Fruit fly (Drosophila melanogaster): Measurements from ENCODE around the gene Acsf3.
A peak's percentile ranks its signal among the peaks of the same experiment; 100 is the strongest.

Gene Acsf3

DNA sequence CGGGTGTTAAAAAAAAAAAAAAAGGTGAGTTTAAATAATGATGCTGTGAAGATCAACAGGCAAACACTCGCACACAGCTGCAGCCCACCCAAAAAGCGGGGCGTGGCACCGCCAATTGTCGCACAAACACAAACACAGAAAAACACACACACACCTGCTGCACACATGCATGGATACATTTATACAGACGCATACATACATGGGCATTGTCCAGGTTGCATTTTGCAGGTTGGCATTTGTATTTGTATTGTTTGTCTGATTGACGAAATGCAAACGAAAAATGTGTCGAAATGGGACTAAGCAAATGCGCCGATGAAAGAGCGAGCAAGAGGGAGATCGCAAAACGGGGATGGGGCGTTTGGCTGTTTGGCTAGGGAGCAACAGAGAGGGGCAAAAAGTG is 10.4 kb upstream of the Acsf3 start:
- TF ChIP-seq noc (tag; optimal IDR thresholded peaks at IDR 0.05) = no peak

DNA sequence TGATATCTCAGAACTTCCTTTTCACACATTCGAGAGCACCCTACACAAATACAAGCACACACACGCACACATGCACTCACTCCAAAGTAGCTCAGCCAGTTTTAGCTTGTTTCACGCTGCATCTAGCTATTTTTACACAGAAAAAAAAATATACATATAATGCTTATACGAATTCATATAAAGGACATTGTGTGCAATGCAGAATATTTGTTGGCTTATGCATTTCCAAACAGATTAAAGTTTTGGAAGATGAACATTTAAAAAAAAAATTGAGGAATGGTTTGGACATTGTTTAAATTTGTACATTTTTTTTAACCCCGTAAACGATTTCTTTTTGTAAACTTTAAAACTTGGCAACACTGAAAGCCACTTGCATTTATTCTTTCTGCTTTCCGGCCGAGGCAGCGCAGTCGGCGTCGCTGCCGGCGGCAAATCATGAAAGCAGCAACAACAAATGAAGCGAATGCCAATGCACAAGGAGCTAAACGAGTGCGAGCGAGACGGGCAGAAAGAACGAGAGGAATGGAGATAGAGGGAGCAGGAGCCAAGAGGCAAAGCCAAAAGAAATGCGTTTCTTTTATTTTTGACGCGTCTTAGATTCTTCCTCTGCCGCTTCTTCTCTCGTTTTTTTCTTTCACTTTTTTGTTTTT is 9.7 kb upstream of the Acsf3 start:
- TF ChIP-seq noc (tag; optimal IDR thresholded peaks at IDR 0.05) = no peak

DNA sequence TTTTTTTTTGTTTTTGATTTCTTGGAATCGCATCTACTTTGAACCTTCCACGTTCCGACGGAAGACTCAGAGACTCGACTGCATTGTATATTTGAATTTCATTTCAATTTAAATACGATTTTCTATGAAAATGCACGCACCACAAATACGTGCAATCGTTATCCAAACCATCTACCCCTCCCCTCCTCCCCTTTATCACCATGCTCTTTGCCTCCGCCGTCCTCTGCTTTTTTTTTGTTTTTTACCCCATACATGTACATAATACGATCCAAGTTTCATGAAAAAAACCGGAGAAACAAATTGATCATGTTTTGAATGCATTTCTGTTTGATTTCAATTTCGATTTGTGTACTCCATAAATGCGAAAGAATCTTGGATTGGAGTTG is 9.2 kb upstream of the Acsf3 start:
- no peak for TF ChIP-seq noc (tag; optimal IDR thresholded peaks at IDR 0.05)

DNA sequence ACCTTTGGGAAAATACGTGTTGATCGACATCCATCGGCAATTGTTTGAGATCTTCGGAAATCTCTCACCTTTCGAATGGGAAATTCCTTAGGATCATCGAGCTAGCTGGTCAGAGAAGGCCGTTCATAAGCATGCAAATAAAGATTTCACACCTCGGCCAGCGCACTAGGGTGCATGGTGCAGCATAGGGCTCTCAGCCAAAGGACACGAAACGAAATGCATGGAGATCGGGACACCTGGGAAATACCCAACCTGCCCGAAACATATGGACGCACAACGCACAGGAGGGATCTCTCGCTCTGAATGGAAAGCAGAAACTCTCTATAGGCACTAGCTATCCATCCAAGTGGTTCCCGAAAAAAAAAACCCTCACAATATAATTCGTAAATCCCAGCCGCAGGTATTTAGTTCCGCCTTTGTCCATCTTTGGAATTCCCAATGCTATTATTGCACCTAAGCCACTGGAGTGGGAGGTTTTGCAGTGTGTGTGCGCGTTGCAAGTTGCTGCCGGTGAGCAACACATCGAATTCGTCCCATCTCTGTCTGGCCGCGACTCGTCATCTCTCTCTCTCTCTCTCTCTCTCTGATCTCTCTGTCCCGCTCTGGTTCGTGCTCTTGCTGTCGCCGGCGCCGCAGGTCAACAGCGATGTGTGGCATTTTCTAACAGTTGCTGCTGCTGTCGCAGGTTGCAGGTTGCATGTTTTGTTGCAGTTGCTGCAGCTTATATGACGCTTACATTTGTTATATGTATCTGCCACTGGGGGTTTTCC is 8.2 kb upstream of the Acsf3 start:
- no peak for TF ChIP-seq noc (tag; optimal IDR thresholded peaks at IDR 0.05)

DNA sequence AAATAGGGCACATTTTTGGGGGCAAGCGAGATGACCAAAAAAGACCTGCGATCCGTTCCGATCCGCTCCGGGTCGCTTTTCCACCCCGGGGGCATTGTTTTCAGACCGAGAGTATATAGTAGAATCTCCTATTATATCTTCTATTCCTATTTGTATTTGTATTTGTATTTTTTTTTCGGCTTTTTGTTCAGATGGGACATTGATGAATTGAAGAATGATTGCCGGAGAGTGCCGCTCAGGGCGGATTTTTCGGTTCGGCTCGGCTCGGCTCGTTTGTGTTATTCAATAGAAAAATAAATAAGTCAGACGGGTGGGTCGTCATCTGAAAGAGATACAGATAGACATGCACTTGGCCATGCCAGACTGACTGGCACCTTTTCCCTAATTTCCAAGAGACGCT is 7.0 kb upstream of the Acsf3 start:
- TF ChIP-seq noc (tag; optimal IDR thresholded peaks at IDR 0.05) = no peak

DNA sequence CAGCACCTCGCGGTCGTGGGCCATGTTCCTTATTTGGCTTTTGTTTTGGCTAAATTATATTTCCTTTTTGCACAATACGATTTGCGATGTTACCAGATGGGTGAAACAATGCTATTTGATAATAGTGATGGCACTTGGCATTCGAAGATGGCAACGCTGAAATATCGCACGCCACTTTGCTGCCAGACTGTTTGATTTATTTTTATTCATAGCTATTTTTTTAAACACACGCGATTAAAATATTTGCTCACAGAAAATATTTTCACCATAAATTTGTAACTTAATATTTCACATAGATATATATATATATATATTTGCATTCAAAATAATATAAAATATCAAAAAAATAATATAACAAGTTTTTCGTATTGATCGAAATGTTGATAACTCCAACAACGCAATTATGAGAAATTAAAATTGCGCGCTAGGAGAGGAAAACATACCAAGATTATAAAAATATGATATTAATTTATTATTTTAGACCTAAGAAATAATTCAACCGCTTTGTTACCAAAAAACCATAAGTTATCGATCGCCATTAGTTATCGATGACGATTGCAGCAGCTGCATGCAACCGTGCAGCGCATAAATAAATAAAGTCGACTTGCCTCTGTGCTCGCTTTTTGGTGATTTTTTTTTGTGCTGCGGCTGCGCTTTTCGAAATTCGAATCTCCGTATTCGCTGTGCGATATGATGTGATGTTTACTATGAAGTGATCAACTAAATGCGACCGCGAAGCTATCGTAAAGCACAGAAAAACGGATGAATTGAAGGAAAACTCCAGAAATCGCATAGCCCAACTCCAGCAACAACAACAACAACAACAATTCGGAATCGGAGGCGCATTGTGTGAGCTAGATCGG is 5.0 kb upstream of the Acsf3 start, which contains the start of the genes Atg5 and Dok:
Gene Atg5 (minus strand): TSS at position 122 of the 863 bp plus-strand sequence.
Gene Dok (plus strand): TSS at position 566 of the 863 bp plus-strand sequence.
- TF ChIP-seq noc (tag; optimal IDR thresholded peaks at IDR 0.05) = no peak

DNA sequence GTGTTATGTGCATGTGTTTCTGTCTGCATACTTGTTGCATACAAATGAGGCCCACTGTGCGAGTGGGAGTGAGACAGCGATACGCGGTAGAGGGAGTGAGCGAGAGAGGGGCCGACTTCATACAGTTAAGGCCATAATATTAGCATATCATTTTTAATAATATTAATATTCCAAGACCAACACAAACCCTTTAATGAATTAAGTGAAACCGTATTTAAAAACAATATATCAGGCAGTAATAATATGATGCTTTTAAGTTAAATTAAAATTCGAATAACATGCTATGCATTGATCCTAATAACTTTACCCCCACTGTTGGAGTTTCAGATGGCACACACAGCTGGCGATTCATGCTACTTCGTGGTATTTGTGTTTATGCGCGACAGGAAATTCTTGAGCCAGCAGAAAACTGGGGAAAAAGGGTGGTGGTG is 4.0 kb upstream of the Acsf3 start:
- peak; percentile 92 for TF ChIP-seq noc (tag; optimal IDR thresholded peaks at IDR 0.05)

DNA sequence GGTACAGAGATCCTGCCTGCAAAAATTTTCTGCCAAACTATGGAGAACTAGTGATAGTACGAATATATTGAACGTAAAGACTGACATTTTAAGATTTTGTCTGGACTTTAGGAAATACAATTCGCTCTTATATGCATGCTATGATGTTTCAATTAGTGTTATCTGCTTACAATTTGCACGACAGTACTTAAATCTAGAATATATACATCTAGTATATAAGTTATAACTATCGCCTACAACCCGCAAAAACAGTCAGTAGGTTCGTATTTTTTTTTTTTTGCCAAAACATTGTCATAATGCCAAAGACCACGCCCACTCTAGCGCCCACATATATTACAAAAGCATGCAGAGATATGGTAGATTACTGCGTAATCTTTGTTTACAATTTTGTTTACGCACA is 3.2 kb downstream of the Acsf3 start, which contains the start of gene CG42780:
Gene CG42780 (minus strand): TSS at position 101 of the 400 bp plus-strand sequence.
- no peak for TF ChIP-seq noc (tag; optimal IDR thresholded peaks at IDR 0.05)

DNA sequence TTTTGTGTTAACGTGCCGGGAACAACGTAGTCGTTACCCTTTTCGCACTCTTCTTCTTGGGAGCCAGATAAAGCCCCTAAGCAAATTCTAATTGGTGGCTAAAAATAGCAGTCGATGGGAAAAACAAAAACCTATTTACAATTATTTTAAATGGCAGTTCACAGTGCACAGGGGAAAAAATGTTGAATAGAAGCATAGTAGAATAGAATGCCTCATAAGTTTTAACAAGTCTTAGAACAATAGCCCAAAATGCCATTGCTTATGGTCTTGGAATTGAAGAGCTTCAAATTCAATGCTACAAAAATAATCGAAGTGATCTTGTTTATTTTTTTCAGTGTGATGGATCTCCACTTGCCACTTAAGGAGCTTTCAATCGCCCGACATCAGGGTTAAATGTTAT is 3.6 kb downstream of the Acsf3 start:
- no peak for TF ChIP-seq noc (tag; optimal IDR thresholded peaks at IDR 0.05)

DNA sequence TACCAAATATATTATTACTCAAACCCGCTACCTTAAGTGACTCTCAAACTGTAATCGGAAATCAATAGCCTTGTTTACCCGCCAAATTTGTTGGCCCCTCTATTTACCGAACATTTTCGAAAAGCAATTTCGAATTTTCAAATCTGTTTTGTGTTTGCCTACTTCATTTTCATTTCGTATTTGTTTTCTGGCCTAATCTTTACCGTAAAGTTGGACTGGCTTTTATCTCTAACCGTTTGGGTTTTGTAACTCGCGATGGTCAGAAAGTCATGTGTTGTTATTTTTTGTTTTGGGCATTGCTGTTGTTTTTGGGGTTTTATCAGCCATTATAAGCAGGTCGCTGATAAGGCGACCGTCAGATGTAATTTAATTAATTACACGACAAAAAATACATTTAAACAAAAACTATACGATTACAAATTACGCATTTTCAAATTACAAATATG is 4.5 kb downstream of the Acsf3 start:
- TF ChIP-seq noc (tag; optimal IDR thresholded peaks at IDR 0.05) = no peak

DNA sequence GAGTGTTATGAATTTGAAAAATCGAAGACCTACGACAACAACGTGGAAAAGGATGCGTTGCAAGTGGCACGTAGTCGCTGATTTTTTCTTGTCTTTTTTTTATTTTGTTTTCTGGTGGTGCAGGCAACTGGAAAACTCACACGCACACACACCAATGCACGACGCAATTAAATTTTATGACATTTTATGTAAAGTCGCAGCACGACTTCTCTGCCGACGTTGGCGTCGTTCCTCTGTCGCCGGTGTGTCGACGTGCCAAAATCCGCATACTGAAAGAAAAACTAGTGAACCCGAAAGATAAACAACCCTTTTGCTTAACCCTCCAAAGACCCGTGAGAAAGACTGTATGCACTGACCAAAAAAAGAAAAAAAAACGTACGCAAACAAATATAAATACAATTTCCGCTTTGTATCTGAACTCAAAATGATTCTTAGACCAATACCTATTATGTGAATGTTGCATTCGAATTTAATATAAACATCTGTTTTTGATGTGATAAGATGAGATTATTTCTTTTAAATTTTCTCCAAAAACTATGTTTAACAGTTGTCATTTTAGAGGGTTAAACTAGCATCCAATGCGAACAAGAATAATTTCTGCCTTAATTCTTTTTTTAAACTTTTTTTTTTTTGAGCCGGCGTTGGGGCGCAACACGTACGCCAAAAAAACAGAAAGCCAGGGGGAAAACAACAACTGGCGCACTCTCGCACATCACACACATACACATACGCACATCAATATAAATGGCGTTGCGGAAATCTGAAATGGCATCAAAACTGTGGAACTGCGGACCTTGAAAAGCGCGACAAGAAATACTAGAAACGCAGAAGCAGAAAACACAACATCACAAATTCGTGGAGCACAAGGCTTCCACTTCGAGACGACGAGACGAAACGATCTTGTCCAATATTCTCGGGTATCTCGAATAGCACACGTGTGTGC is 5.3 kb downstream of the Acsf3 start:
- TF ChIP-seq noc (tag; optimal IDR thresholded peaks at IDR 0.05) = peak; percentile 18

DNA sequence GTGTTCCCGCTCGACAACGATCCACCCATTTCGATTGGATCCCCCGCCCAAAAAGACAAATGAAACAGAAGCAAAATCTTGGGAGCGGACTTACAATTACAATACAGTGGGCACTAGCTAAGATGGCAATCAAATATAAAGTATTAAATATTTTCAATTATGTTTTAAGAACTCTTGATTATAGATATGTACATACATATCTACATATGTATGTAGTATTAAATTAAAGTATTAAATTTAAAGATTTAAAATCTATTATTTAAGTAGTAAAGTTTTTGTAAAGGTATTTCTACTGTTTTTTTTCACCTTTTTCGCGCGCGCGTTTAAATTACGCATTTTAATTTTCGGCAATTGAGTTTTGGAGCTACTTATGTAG is 5.9 kb downstream of the Acsf3 start:
- TF ChIP-seq noc (tag; optimal IDR thresholded peaks at IDR 0.05) = no peak

DNA sequence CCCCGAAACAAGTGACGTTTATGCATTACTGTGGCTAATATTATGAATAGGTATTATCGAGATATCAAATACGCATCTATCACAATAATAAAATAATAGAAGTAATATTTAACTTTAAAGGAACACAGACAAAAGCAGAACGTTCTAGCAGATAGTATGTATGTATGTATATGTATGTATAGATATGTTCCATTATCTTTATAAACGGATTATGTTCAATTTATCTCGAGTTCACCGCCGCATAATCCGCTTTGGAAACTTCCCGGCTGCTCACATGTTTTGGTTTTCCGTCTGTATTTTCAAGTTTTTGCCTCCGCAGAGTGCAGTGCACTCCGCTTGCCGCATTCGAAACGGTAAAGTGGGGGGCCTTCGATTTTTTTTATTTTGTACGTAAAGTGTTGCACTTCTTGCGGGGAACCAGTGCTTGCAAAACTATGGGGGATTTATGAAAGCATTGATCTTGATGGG is 6.7 kb downstream of the Acsf3 start:
- TF ChIP-seq noc (tag; optimal IDR thresholded peaks at IDR 0.05) = no peak

DNA sequence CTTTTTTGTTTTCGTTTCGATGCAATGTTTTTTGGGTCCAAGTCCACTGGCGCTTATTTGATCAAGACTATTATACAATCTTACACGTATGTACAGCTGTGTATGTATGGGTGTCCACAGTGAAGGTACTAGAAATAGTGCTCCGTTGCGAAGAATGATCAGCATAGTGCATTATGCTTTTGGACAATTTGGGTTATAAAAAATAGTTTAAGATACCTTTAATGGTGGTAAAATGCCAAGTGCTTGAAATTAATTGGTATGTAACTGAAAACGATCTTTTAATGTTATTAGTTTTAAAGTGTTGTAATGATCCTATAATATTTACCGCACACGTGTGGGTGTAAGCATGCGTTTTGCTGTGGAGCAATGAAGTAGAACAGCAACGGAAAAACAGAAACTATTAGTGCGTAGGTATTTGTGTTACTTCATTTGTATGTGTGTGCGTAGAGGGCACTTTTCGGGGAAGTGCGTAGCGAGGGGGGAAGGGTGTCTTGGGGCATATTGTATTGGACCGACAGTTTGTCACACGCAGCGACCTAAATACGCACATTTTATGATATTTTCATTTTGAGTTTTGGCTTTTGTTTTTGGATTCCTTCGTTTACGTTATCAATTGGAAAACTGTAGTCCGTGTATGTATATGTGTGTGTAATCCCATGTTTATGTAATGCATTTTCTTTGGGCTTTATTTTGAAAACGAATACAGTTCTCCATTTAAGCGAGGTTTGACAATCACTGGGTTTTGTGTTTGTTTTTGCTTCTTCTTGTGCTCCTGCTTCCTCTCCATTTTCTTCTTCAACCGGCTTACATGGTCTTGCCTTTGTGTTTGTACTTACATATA is 7.5 kb downstream of the Acsf3 start:
- no peak for TF ChIP-seq noc (tag; optimal IDR thresholded peaks at IDR 0.05)

All from whole organism, larva.